Fruit fly (Drosophila melanogaster) whole organism, adult: Measurements from ENCODE around the gene HP1c.

Experiments
- CG11617 ChIP-seq: fragments of 200-800 bp; sonication (Bioruptor generic); optimal IDR thresholded peaks from 2 replicates; lab custom pipeline; 2017; ENCODE audit warnings: mild to moderate bottlenecking, missing biosample characterization, missing genetic modification reagents, missing genetic modification characterization
- CG12768 ChIP-seq: fragments of 200-800 bp; sonication (Bioruptor generic); optimal IDR thresholded peaks from 2 replicates; lab custom pipeline; 2017; ENCODE audit warnings: missing biosample characterization, missing genetic modification characterization, mild to moderate bottlenecking, moderate library complexity, missing genetic modification reagents
- CG14711 ChIP-seq: fragments of 200-800 bp; sonication (Bioruptor generic); optimal IDR thresholded peaks from 2 replicates; lab custom pipeline; 2018; ENCODE audit warnings: missing biosample characterization, mild to moderate bottlenecking, missing genetic modification characterization, moderate library complexity
- CG1620 ChIP-seq: fragments of 200-800 bp; sonication (Bioruptor generic); optimal IDR thresholded peaks from 2 replicates; lab custom pipeline; 2016; ENCODE audit warnings: missing biosample characterization, missing genetic modification characterization
- CG33017 ChIP-seq: fragments of 200-800 bp; sonication (Bioruptor generic); optimal IDR thresholded peaks from 2 replicates; lab custom pipeline; 2018; ENCODE audit warnings: missing biosample characterization, mild to moderate bottlenecking, missing genetic modification characterization, moderate library complexity
- CG5204 ChIP-seq: fragments of 200-800 bp; sonication (Bioruptor generic); optimal IDR thresholded peaks from 2 replicates; lab custom pipeline; 2016; ENCODE audit warnings: missing biosample characterization, missing genetic modification characterization
- CG7101 ChIP-seq: fragments of 200-800 bp; sonication (Bioruptor generic); optimal IDR thresholded peaks from 2 replicates; lab custom pipeline; 2018; ENCODE audit warnings: missing biosample characterization, mild to moderate bottlenecking, missing genetic modification characterization, moderate library complexity
- Clk ChIP-seq: fragments of 200-800 bp; sonication (Bioruptor generic); optimal IDR thresholded peaks from 2 replicates; lab custom pipeline; 2017; ENCODE audit warnings: missing biosample characterization, missing genetic modification characterization
- Crg-1 ChIP-seq: fragments of 200-800 bp; sonication (Bioruptor generic); optimal IDR thresholded peaks from 2 replicates; lab custom pipeline; 2016; ENCODE audit warnings: missing biosample characterization, missing genetic modification characterization
- Hr96 ChIP-seq: fragments of 200-800 bp; sonication (Bioruptor generic); optimal IDR thresholded peaks from 2 replicates; lab custom pipeline; 2016; ENCODE audit warnings: missing biosample characterization, missing genetic modification characterization
- Mnt ChIP-seq: fragments of 200-800 bp; sonication (Bioruptor generic); optimal IDR thresholded peaks from 2 replicates; lab custom pipeline; 2016; ENCODE audit warnings: missing biosample characterization, mild to moderate bottlenecking, missing genetic modification characterization
- bab1 ChIP-seq: fragments of 200-800 bp; sonication (Bioruptor generic); optimal IDR thresholded peaks from 3 replicates; lab custom pipeline; 2019; ENCODE audit warnings: missing biosample characterization, mild to moderate bottlenecking, missing genetic modification characterization, moderate library complexity
- cic ChIP-seq: fragments of 200-800 bp; sonication (Bioruptor generic); optimal IDR thresholded peaks from 2 replicates; lab custom pipeline; 2017; ENCODE audit warnings: missing biosample characterization, mild to moderate bottlenecking, missing genetic modification characterization, moderate library complexity
- cnc ChIP-seq, 2 experiments: fragments of >200 bp; optimal IDR thresholded peaks; 2 replicates each; lab custom pipeline; 2017
- kay ChIP-seq: fragments of 200-800 bp; sonication (Bioruptor generic); peaks from one replicate; lab custom pipeline; 2016; ENCODE audit warnings: missing biosample characterization, missing genetic modification characterization, borderline replicate concordance
- ovo ChIP-seq: fragments of 200-800 bp; sonication (Bioruptor generic); optimal IDR thresholded peaks from 2 replicates; lab custom pipeline; 2016; ENCODE audit warnings: missing biosample characterization, missing genetic modification characterization
- pad ChIP-seq: fragments of 200-800 bp; sonication (Bioruptor generic); optimal IDR thresholded peaks from 3 replicates; lab custom pipeline; 2017; ENCODE audit warnings: missing biosample characterization, missing genetic modification characterization, mild to moderate bottlenecking, moderate library complexity, missing genetic modification reagents
- tj ChIP-seq: fragments of 200-800 bp; sonication (Bioruptor generic); optimal IDR thresholded peaks from 3 replicates; lab custom pipeline; 2017; ENCODE audit warnings: missing biosample characterization, mild to moderate bottlenecking, missing genetic modification characterization, moderate library complexity
- toe ChIP-seq: fragments of 200-800 bp; sonication (Bioruptor generic); optimal IDR thresholded peaks from 2 replicates; lab custom pipeline; 2016; ENCODE audit warnings: missing biosample characterization, missing genetic modification characterization

Gene HP1c

dm6 chr3R:22784674-22785316 lies 39.4 kb downstream of the HP1c start:
- no peak for TF ChIP-seq CG11617
- no peak for TF ChIP-seq ovo (GFP tag; lab: Kevin White, UChicago)
- TF ChIP-seq kay (GFP tag; lab: Kevin White, UChicago): no peak
- TF ChIP-seq bab1 (GFP tag; lab: Kevin White, UChicago): no peak
- TF ChIP-seq Clk (GFP tag; lab: Kevin White, UChicago): no peak
- TF ChIP-seq toe: no peak
- no peak for TF ChIP-seq tj
- TF ChIP-seq CG14711 (tag; lab: Kevin White, UChicago): no peak
- TF ChIP-seq Hr96 (GFP tag; lab: Kevin White, UChicago): no peak
- TF ChIP-seq CG1620: no peak
- TF ChIP-seq CG7101 (tag; lab: Kevin White, UChicago): no peak
- no peak for TF ChIP-seq CG33017
- no peak for TF ChIP-seq Mnt (GFP tag; lab: Kevin White, UChicago)
- no peak for TF ChIP-seq Crg-1 (GFP tag; lab: Kevin White, UChicago)
- TF ChIP-seq pad (GFP tag; lab: Kevin White, UChicago): no peak
- TF ChIP-seq cnc (optimal IDR thresholded peaks at IDR 0.05; lab: Kevin White, UChicago): no peak
- no peak for TF ChIP-seq CG5204 (GFP tag; lab: Kevin White, UChicago)
- TF ChIP-seq cic (GFP tag; lab: Kevin White, UChicago): no peak

- no peak for TF ChIP-seq CG11617
- TF ChIP-seq CG7101 (tag; lab: Kevin White, UChicago): no peak
- no peak for TF ChIP-seq Hr96 (GFP tag; lab: Kevin White, UChicago)
- no peak for TF ChIP-seq pad (GFP tag; lab: Kevin White, UChicago)
- no peak for TF ChIP-seq toe
- TF ChIP-seq CG33017: no peak
Observed at dm6 chr3R:22789106-22789505, 43.7 kb downstream of the HP1c start.

dm6 chr3R:22793953-22794352 lies 48.5 kb downstream of the HP1c start:
- TF ChIP-seq toe: no peak
- TF ChIP-seq CG12768: no peak
- no peak for TF ChIP-seq cnc (optimal IDR thresholded peaks at IDR 0.05; lab: Kevin White, UChicago)
- no peak for TF ChIP-seq kay (GFP tag; lab: Kevin White, UChicago)
- TF ChIP-seq tj: no peak
- no peak for TF ChIP-seq Hr96 (GFP tag; lab: Kevin White, UChicago)
- TF ChIP-seq CG7101 (tag; lab: Kevin White, UChicago): no peak
- TF ChIP-seq CG33017: no peak
